Fruit fly (Drosophila melanogaster) whole organism, embryonic: ENCODE data around the gene Bap111.
A peak's percentile ranks its signal among the peaks of the same experiment; 100 is the strongest.

Source experiments
- Adf1 ChIP-seq: fragments of 200-800 bp; sonication (Bioruptor generic); IDR thresholded peaks from 2 replicates; pipeline ENCODE4 v1.3.6; 2022; ENCODE audit warnings: missing biosample characterization, missing genetic modification characterization
- CG11456 ChIP-seq: fragments of 200-800 bp; sonication (Bioruptor generic); IDR thresholded peaks from 3 replicates; pipeline ENCODE4 v1.3.6; 2022; ENCODE audit warnings: missing biosample characterization, missing genetic modification characterization
- CG2712 ChIP-seq: fragments of 200-800 bp; optimal IDR thresholded peaks from 3 replicates; lab custom pipeline; 2019; ENCODE audit warnings: missing biosample characterization, mild to moderate bottlenecking, missing genetic modification characterization, moderate library complexity
- CG30403 ChIP-seq: fragments of 200-800 bp; sonication (Bioruptor generic); optimal IDR thresholded peaks from 3 replicates; lab custom pipeline; 2016; ENCODE audit warnings: missing biosample characterization, missing genetic modification characterization
- CG3163 ChIP-seq: fragments of 200-800 bp; sonication (Bioruptor generic); optimal IDR thresholded peaks from 3 replicates; lab custom pipeline; 2016; ENCODE audit warnings: missing biosample characterization, missing genetic modification characterization
- CG3281 ChIP-seq: fragments of 200-800 bp; sonication (Bioruptor generic); optimal IDR thresholded peaks from 3 replicates; lab custom pipeline; 2017; ENCODE audit warnings: missing biosample characterization, mild to moderate bottlenecking, missing genetic modification characterization
- CG34224 ChIP-seq: fragments of 200-800 bp; sonication (Bioruptor generic); IDR thresholded peaks from 3 replicates; pipeline ENCODE4 v1.3.6; 2022; ENCODE audit warnings: missing biosample characterization, missing genetic modification characterization; ENCODE audit not compliant: partially characterized antibody
- CG4820 ChIP-seq: fragments of 200-800 bp; sonication (Bioruptor generic); optimal IDR thresholded peaks from 3 replicates; lab custom pipeline; 2016; ENCODE audit warnings: missing biosample characterization, missing genetic modification characterization
- CG5953 ChIP-seq: fragments of 200-800 bp; sonication (Bioruptor generic); IDR thresholded peaks from 2 replicates; pipeline ENCODE4 v1.3.6; 2022; ENCODE audit warnings: missing biosample characterization, missing genetic modification characterization
- CG8765 ChIP-seq: fragments of 200-800 bp; sonication (Bioruptor generic); IDR thresholded peaks from 2 replicates; pipeline ENCODE4 v1.3.6; 2022; ENCODE audit warnings: missing biosample characterization, missing genetic modification characterization
- CG8944 ChIP-seq: fragments of 200-800 bp; sonication (Bioruptor generic); optimal IDR thresholded peaks from 3 replicates; lab custom pipeline; 2016; ENCODE audit warnings: missing biosample characterization, missing genetic modification characterization
- CTCF ChIP-seq: fragments of 200-800 bp; sonication (Bioruptor generic); optimal IDR thresholded peaks from 2 replicates; lab custom pipeline; 2017; ENCODE audit warnings: missing biosample characterization, mild to moderate bottlenecking, missing genetic modification characterization, moderate library complexity
- CkIIα-i1 ChIP-seq: fragments of 200-800 bp; sonication (Bioruptor generic); IDR thresholded peaks from 2 replicates; pipeline ENCODE4 v1.3.6; 2022; ENCODE audit warnings: missing biosample characterization, missing genetic modification characterization
- Dfd ChIP-seq, 2 experiments: fragments of >200 bp; optimal IDR thresholded peaks; 2 replicates each; lab custom pipeline; 2017; ENCODE audit warnings: missing biosample characterization in 2 of 2, missing genetic modification characterization in 2 of 2
- Dref ChIP-seq: fragments of 200-800 bp; sonication (Bioruptor generic); IDR thresholded peaks from 2 replicates; pipeline ENCODE4 v1.3.6; 2022; ENCODE audit warnings: missing biosample characterization, missing genetic modification characterization
- Elba2 ChIP-seq: fragments of 200-800 bp; sonication (Bioruptor generic); optimal IDR thresholded peaks from 3 replicates; lab custom pipeline; 2016; ENCODE audit warnings: missing biosample characterization, missing genetic modification characterization
- H2.0 ChIP-seq: fragments of 200-800 bp; sonication (Bioruptor generic); IDR thresholded peaks from 2 replicates; pipeline ENCODE4 v1.3.6; 2022; ENCODE audit warnings: missing biosample characterization, missing genetic modification characterization
- Hey ChIP-seq: fragments of 200-800 bp; sonication (Bioruptor generic); optimal IDR thresholded peaks from 3 replicates; lab custom pipeline; 2018; ENCODE audit warnings: missing biosample characterization, mild to moderate bottlenecking, missing genetic modification characterization
- Hr51 ChIP-seq, 2 experiments: fragments of 200-800 bp; sonication (Bioruptor generic); optimal IDR thresholded peaks; 2 replicates in 1 of 2; 3 replicates in 1 of 2; lab custom pipeline; 2016 to 2018; ENCODE audit warnings: missing biosample characterization in 2 of 2, missing genetic modification characterization in 2 of 2, mild to moderate bottlenecking in 1 of 2, moderate library complexity in 1 of 2
- MESR4 ChIP-seq: fragments of 200-800 bp; sonication (Bioruptor generic); optimal IDR thresholded peaks from 2 replicates; lab custom pipeline; 2018; ENCODE audit warnings: missing biosample characterization, mild to moderate bottlenecking, missing genetic modification characterization, moderate library complexity
- Mad ChIP-seq: fragments of 200-800 bp; sonication (Bioruptor generic); optimal IDR thresholded peaks from 2 replicates; lab custom pipeline; 2016; ENCODE audit warnings: missing biosample characterization, missing genetic modification characterization
- Mes4 ChIP-seq: fragments of 200-800 bp; sonication (Bioruptor generic); optimal IDR thresholded peaks from 2 replicates; lab custom pipeline; 2016; ENCODE audit warnings: missing biosample characterization, missing genetic modification characterization
- Mrtf ChIP-seq: fragments of 200-800 bp; sonication (Bioruptor generic); IDR thresholded peaks from 3 replicates; pipeline ENCODE4 v1.3.6; 2022; ENCODE audit warnings: missing biosample characterization, missing genetic modification characterization
- NK7.1 ChIP-seq: fragments of 200-800 bp; sonication (Bioruptor generic); optimal IDR thresholded peaks from 3 replicates; lab custom pipeline; 2016; ENCODE audit warnings: missing biosample characterization, missing genetic modification characterization
- Poxn ChIP-seq: fragments of 200-800 bp; sonication (Bioruptor generic); IDR thresholded peaks from 2 replicates; pipeline ENCODE4 v1.3.6; 2022; ENCODE audit warnings: missing biosample characterization, missing genetic modification characterization
- Vsx1 ChIP-seq: fragments of 200-800 bp; sonication (Bioruptor generic); optimal IDR thresholded peaks from 2 replicates; lab custom pipeline; 2017; ENCODE audit warnings: missing biosample characterization, mild to moderate bottlenecking, missing genetic modification characterization, missing genetic modification reagents
- Xbp1 ChIP-seq: fragments of 200-800 bp; sonication (Bioruptor generic); optimal IDR thresholded peaks from 3 replicates; lab custom pipeline; 2016; ENCODE audit warnings: missing biosample characterization, mild to moderate bottlenecking, missing genetic modification characterization
- ap ChIP-seq: fragments of 200-800 bp; sonication (Bioruptor generic); IDR thresholded peaks from 2 replicates; pipeline ENCODE4 v1.3.6; 2022; ENCODE audit warnings: missing biosample characterization, missing genetic modification characterization
- bigmax ChIP-seq: fragments of 200-800 bp; sonication (Bioruptor generic); optimal IDR thresholded peaks from 2 replicates; lab custom pipeline; 2018; ENCODE audit warnings: missing biosample characterization, mild to moderate bottlenecking, missing genetic modification characterization
- caup ChIP-seq: fragments of 200-800 bp; sonication (Bioruptor generic); optimal IDR thresholded peaks from 3 replicates; lab custom pipeline; 2017; ENCODE audit warnings: missing biosample characterization, mild to moderate bottlenecking, missing genetic modification characterization, moderate library complexity; ENCODE audit not compliant: severe bottlenecking
- corto ChIP-seq: fragments of 200-800 bp; sonication (Bioruptor generic); optimal IDR thresholded peaks from 2 replicates; lab custom pipeline; 2016; ENCODE audit warnings: missing biosample characterization, mild to moderate bottlenecking, missing genetic modification characterization, moderate library complexity
- croc ChIP-seq: fragments of 200-800 bp; sonication (Bioruptor generic); conservative IDR thresholded peaks from 3 replicates; pipeline ENCODE4 v1.3.6; 2022; ENCODE audit warnings: missing biosample characterization, missing genetic modification characterization
- esg ChIP-seq: fragments of 200-800 bp; sonication (Bioruptor generic); conservative IDR thresholded peaks from 2 replicates; pipeline ENCODE4 v1.3.6; 2022; ENCODE audit warnings: missing biosample characterization, missing genetic modification characterization
- eve ChIP-seq, 2 experiments: fragments of >200 bp; optimal IDR thresholded peaks; 2 replicates each; lab custom pipeline; 2017; ENCODE audit warnings: missing biosample characterization in 2 of 2, missing genetic modification characterization in 2 of 2
- eyg ChIP-seq: fragments of 200-800 bp; sonication (Bioruptor generic); optimal IDR thresholded peaks from 3 replicates; lab custom pipeline; 2016; ENCODE audit warnings: missing biosample characterization, missing genetic modification characterization
- fu2 ChIP-seq: fragments of 200-800 bp; sonication (Bioruptor generic); optimal IDR thresholded peaks from 2 replicates; lab custom pipeline; 2016; ENCODE audit warnings: missing biosample characterization, missing genetic modification characterization
- gsb-n ChIP-seq: fragments of 200-800 bp; sonication (Bioruptor generic); optimal IDR thresholded peaks from 3 replicates; lab custom pipeline; 2018; ENCODE audit warnings: missing biosample characterization, mild to moderate bottlenecking, missing genetic modification characterization
- inv ChIP-seq: fragments of 200-800 bp; sonication (Bioruptor generic); IDR thresholded peaks from 2 replicates; pipeline ENCODE4 v1.3.6; 2022; ENCODE audit warnings: missing biosample characterization, missing genetic modification characterization; ENCODE audit not compliant: partially characterized antibody
- kay ChIP-seq: fragments of 200-800 bp; sonication (Bioruptor generic); optimal IDR thresholded peaks from 2 replicates; lab custom pipeline; 2016; ENCODE audit warnings: missing biosample characterization, missing genetic modification characterization
- odd ChIP-seq: fragments of 200-800 bp; sonication (Bioruptor generic); optimal IDR thresholded peaks from 2 replicates; lab custom pipeline; 2017; ENCODE audit warnings: missing biosample characterization, mild to moderate bottlenecking, missing genetic modification characterization
- org-1 ChIP-seq: fragments of 200-800 bp; sonication (Bioruptor generic); optimal IDR thresholded peaks from 2 replicates; lab custom pipeline; 2017; ENCODE audit warnings: missing biosample characterization, missing genetic modification characterization
- pho ChIP-seq: fragments of 200-800 bp; sonication (Bioruptor generic); optimal IDR thresholded peaks from 2 replicates; lab custom pipeline; 2016; ENCODE audit warnings: missing biosample characterization, missing genetic modification characterization
- pnt ChIP-seq: fragments of 200-800 bp; sonication (Bioruptor generic); optimal IDR thresholded peaks from 3 replicates; lab custom pipeline; 2016; ENCODE audit warnings: missing biosample characterization, missing genetic modification characterization
- salm ChIP-seq: fragments of 200-800 bp; sonication (Bioruptor generic); optimal IDR thresholded peaks from 2 replicates; lab custom pipeline; 2018; ENCODE audit warnings: missing biosample characterization, mild to moderate bottlenecking, missing genetic modification characterization
- sima ChIP-seq: fragments of 200-800 bp; sonication (Bioruptor generic); optimal IDR thresholded peaks from 2 replicates; lab custom pipeline; 2016; ENCODE audit warnings: missing biosample characterization, missing genetic modification characterization
- ssp ChIP-seq: fragments of 200-800 bp; sonication (Bioruptor generic); IDR thresholded peaks from 2 replicates; pipeline ENCODE4 v1.3.6; 2022; ENCODE audit warnings: missing biosample characterization, missing genetic modification characterization
- stwl ChIP-seq: fragments of 200-800 bp; sonication (Bioruptor generic); optimal IDR thresholded peaks from 3 replicates; lab custom pipeline; 2018; ENCODE audit warnings: missing biosample characterization, mild to moderate bottlenecking, missing genetic modification characterization, moderate library complexity
- ttk ChIP-seq: fragments of 200-800 bp; sonication (Bioruptor generic); IDR thresholded peaks from 2 replicates; pipeline ENCODE4 v2.1.2; 2022; ENCODE audit warnings: missing biosample characterization, missing genetic modification characterization
- zf30C ChIP-seq: fragments of 200-800 bp; sonication (Bioruptor generic); optimal IDR thresholded peaks from 3 replicates; lab custom pipeline; 2018; ENCODE audit warnings: missing biosample characterization, mild to moderate bottlenecking, missing genetic modification characterization
- zfh2 ChIP-seq: fragments of 200-800 bp; sonication (Bioruptor generic); optimal IDR thresholded peaks from 2 replicates; lab custom pipeline; 2016; ENCODE audit warnings: missing biosample characterization, missing genetic modification characterization

Gene Bap111

DNA sequence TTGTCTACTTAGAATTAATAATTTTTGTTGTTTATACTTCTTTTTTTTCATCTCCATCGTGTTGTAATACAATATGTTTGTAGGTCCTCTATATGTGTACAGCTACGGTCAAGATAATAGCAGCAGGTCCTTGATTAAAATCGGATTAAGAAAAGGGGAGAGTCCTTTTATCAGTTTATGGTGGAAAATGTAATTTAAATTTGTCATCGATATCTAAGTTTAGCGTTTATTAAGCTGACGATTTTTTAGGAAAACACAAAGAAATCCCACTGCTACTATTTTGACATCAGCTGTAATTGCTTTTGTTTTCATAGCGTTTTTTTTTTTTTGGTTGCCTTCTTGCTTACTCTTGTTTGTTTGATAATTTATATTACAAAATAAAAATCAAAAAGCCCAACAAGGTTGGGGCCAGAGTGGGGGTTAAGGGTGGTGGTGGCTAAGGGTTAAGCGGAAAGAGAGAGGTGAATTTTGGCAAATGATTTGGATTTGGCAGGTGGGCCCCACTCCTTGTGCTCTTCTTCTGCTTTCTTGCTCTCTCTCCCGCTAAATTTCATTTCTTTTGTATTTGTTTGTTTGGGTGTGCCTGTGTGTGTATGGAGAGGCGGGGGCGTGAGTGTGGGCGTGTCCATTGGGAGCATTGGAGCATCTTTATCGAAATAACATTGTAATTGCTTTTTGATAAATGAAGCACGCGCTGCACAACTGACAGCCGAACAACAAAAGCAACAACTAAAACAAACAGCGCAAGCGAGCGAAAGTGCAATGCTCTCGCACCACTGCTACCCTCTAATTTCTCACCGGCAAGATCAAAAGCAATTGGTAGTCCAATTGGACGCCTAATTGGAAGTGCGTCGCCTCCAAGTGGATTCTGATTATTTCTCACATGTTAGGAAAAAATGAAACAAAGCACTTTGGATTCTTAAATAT, 28.0 kb upstream of the Bap111 start (continued):
- TF ChIP-seq Dref (GFP tag; lab: Robert Waterston, UW) (no peak), Dfd (GFP tag; optimal IDR thresholded peaks at IDR 0.05; lab: Kevin White, UChicago) (no peak), odd (GFP tag; lab: Kevin White, UChicago) (no peak), Hey (no peak), eve (GFP tag; optimal IDR thresholded peaks at IDR 0.05; lab: Kevin White, UChicago) (no peak), CG5953 (GFP tag; lab: Robert Waterston, UW) (no peak), sima (GFP tag; lab: Kevin White, UChicago) (no peak), fu2 (GFP tag; lab: Kevin White, UChicago) (no peak), pnt (GFP tag; lab: Kevin White, UChicago) (no peak), Vsx1 (GFP tag; lab: Kevin White, UChicago) (no peak), gsb-n (tag; lab: Kevin White, UChicago) (no peak), CkIIα-i1 (no peak), CG2712 (peak; percentile 55), ssp (GFP tag; lab: Robert Waterston, UW) (no peak), ap (GFP tag; lab: Robert Waterston, UW) (no peak), Mad (GFP tag; lab: Kevin White, UChicago) (peak; percentile 12), org-1 (GFP tag; lab: Kevin White, UChicago) (peak; percentile 37), CTCF (no peak), pho (GFP tag; lab: Kevin White, UChicago) (peak; percentile 6), CG11456 (GFP tag; lab: Robert Waterston, UW) (0 out of 3 replicates have a peak, but pooled peaks have one; percentile 10), salm (tag; lab: Kevin White, UChicago) (no peak), Elba2 (GFP tag; lab: Kevin White, UChicago) (no peak), zfh2 (no peak), CG3281 (GFP tag; lab: Kevin White, UChicago) (peak; percentile 55), H2.0 (GFP tag; lab: Robert Waterston, UW) (0 out of 2 replicates have a peak, but pooled peaks have one; percentile 33), CG8765 (GFP tag; lab: Robert Waterston, UW) (no peak), CG8944 (GFP tag; lab: Kevin White, UChicago) (no peak), bigmax (GFP tag; lab: Kevin White, UChicago) (no peak), kay (GFP tag; lab: Kevin White, UChicago) (peak; percentile 2), MESR4 (no peak), Mrtf (GFP tag; lab: Robert Waterston, UW) (peak; percentile 40; the same call in 1 of the 3 replicates), ttk (no peak), Xbp1 (GFP tag; lab: Kevin White, UChicago) (peak; percentile 45), stwl (no peak), Adf1 (GFP tag; lab: Robert Waterston, UW) (no peak), CG3163 (GFP tag; lab: Kevin White, UChicago) (no peak), caup (GFP tag; lab: Kevin White, UChicago) (no peak), Mes4 (GFP tag; lab: Kevin White, UChicago) (peak; percentile 5), zf30C (GFP tag; lab: Kevin White, UChicago) (no peak), esg (peak; percentile 25; the same call in 1 of the 2 replicates), Hr51 (GFP tag; optimal IDR thresholded peaks at IDR 0.05; lab: Kevin White, UChicago) (peak in 1 of 2 experiments; percentile 48), CG30403 (GFP tag; lab: Kevin White, UChicago) (peak; percentile 36), inv (GFP tag; lab: Robert Waterston, UW) (no peak), Poxn (GFP tag; lab: Robert Waterston, UW) (no peak), corto (GFP tag; lab: Kevin White, UChicago) (no peak), CG34224 (no peak), eyg (GFP tag; lab: Kevin White, UChicago) (no peak), croc (GFP tag; lab: Robert Waterston, UW) (no peak), CG4820 (GFP tag; lab: Kevin White, UChicago) (peak; percentile 32), NK7.1 (GFP tag; lab: Kevin White, UChicago) (peak; percentile 43)
